Worm (Caenorhabditis elegans): ENCODE measurements around the gene F14F7.4.

The F14F7.4 gene

ce11 chrIII:13027949-13028348 lies 1.6 kb downstream of the F14F7.4 start:
- TF ChIP-seq cnd-1 (tag; optimal IDR thresholded peaks at IDR 0.05): no peak
- TF ChIP-seq nhr-28 (tag; optimal IDR thresholded peaks at IDR 0.05): no peak
- TF ChIP-seq lin-13 (tag; optimal IDR thresholded peaks at IDR 0.05): no peak
- no peak for TF ChIP-seq nhr-12 (tag; optimal IDR thresholded peaks at IDR 0.05)
- no peak for TF ChIP-seq ceh-39 (tag; optimal IDR thresholded peaks at IDR 0.05)
- no peak for TF ChIP-seq ceh-43 (GFP tag; optimal IDR thresholded peaks at IDR 0.05)
- TF ChIP-seq mab-5 (tag; optimal IDR thresholded peaks at IDR 0.05): no peak
- TF ChIP-seq unc-120 (tag; optimal IDR thresholded peaks at IDR 0.05; ENCODE audit: poor library complexity, severe bottlenecking): no peak
- TF ChIP-seq sptf-1 (tag; optimal IDR thresholded peaks at IDR 0.05): no peak
- TF ChIP-seq lsy-2 (tag; optimal IDR thresholded peaks at IDR 0.05): no peak
- TF ChIP-seq ham-2 (GFP tag; optimal IDR thresholded peaks at IDR 0.05): no peak
- no peak for TF ChIP-seq M03D4.4 (tag; optimal IDR thresholded peaks at IDR 0.05)
- no peak for TF ChIP-seq nhr-2 (tag; optimal IDR thresholded peaks at IDR 0.05)
- TF ChIP-seq hlh-1 (tag; optimal IDR thresholded peaks at IDR 0.05): no peak
- no peak for TF ChIP-seq sem-2 (GFP tag; optimal IDR thresholded peaks at IDR 0.05)
- TF ChIP-seq elt-1 (tag; optimal IDR thresholded peaks at IDR 0.05; ENCODE audit: borderline replicate concordance, insufficient read depth): no peak

ce11 chrIII:13024281-13024680 lies 5.2 kb downstream of the F14F7.4 start, which contains the start of gene cyp-13A12:
Gene cyp-13A12, plus strand, starts transcription at chrIII:13024547.
- TF ChIP-seq ztf-11 (tag; optimal IDR thresholded peaks at IDR 0.05): no peak
- no peak for TF ChIP-seq sptf-1 (tag; optimal IDR thresholded peaks at IDR 0.05)
- no peak for TF ChIP-seq blmp-1 (tag; optimal IDR thresholded peaks at IDR 0.05)
- TF ChIP-seq M03D4.4 (tag; optimal IDR thresholded peaks at IDR 0.05): no peak
- no peak for TF ChIP-seq nhr-28 (tag; optimal IDR thresholded peaks at IDR 0.05)
- no peak for TF ChIP-seq nhr-237 (tag; optimal IDR thresholded peaks at IDR 0.05)
- TF ChIP-seq cnd-1 (tag; optimal IDR thresholded peaks at IDR 0.05): no peak
- TF ChIP-seq elt-3 (tag; optimal IDR thresholded peaks at IDR 0.05): no peak
- TF ChIP-seq nhr-2 (tag; optimal IDR thresholded peaks at IDR 0.05): no peak
- no peak for TF ChIP-seq unc-39 (tag; optimal IDR thresholded peaks at IDR 0.05)

ce11 chrIII:13020741-13021140 lies 8.8 kb downstream of the F14F7.4 start, which contains the start of gene cyp-13A11:
Gene cyp-13A11, plus strand, starts transcription at chrIII:13021006.
- no peak for TF ChIP-seq snpc-4 (tag; optimal IDR thresholded peaks at IDR 0.05)
- no peak for TF ChIP-seq mab-5 (tag; optimal IDR thresholded peaks at IDR 0.05)

- no peak for TF ChIP-seq unc-120 (tag; optimal IDR thresholded peaks at IDR 0.05; ENCODE audit: poor library complexity, severe bottlenecking)
- no peak for TF ChIP-seq tbx-8 (GFP tag; optimal IDR thresholded peaks at IDR 0.05)
- no peak for TF ChIP-seq ztf-11 (tag; optimal IDR thresholded peaks at IDR 0.05)
- no peak for TF ChIP-seq hlh-1 (tag; optimal IDR thresholded peaks at IDR 0.05)
- TF ChIP-seq pha-4 (tag; optimal IDR thresholded peaks at IDR 0.05): no peak
Observed at ce11 chrIII:13019547-13020098, 9.9 kb downstream of the F14F7.4 start.

ce11 chrIII:13018619-13019018 lies 10.9 kb downstream of the F14F7.4 start, which contains the start of gene col-98:
Gene col-98, plus strand, starts transcription at chrIII:13019008.
- TF ChIP-seq snpc-4 (tag; optimal IDR thresholded peaks at IDR 0.05) (no peak), bed-3 (GFP tag; optimal IDR thresholded peaks at IDR 0.05) (no peak), nhr-28 (tag; optimal IDR thresholded peaks at IDR 0.05) (no peak), elt-3 (tag; optimal IDR thresholded peaks at IDR 0.05) (no peak), unc-120 (tag; optimal IDR thresholded peaks at IDR 0.05; ENCODE audit: poor library complexity, severe bottlenecking) (no peak), tbx-8 (GFP tag; optimal IDR thresholded peaks at IDR 0.05) (no peak), blmp-1 (tag; optimal IDR thresholded peaks at IDR 0.05) (no peak), nhr-2 (tag; optimal IDR thresholded peaks at IDR 0.05) (no peak), mep-1 (tag; optimal IDR thresholded peaks at IDR 0.05) (no peak), ces-1 (GFP tag; optimal IDR thresholded peaks at IDR 0.05) (no peak), ceh-39 (tag; optimal IDR thresholded peaks at IDR 0.05) (no peak), mab-5 (tag; optimal IDR thresholded peaks at IDR 0.05) (no peak), lsy-2 (tag; optimal IDR thresholded peaks at IDR 0.05) (no peak), ztf-11 (tag; optimal IDR thresholded peaks at IDR 0.05) (no peak), M03D4.4 (tag; optimal IDR thresholded peaks at IDR 0.05) (no peak), elt-1 (tag; optimal IDR thresholded peaks at IDR 0.05; ENCODE audit: borderline replicate concordance, insufficient read depth) (no peak), zip-8 (tag; optimal IDR thresholded peaks at IDR 0.05) (no peak), nhr-12 (tag; optimal IDR thresholded peaks at IDR 0.05) (no peak), drap-1 (GFP tag; optimal IDR thresholded peaks at IDR 0.05) (no peak)

Measured in whole organism, mixed stage, embryonic.